Fruit fly (Drosophila melanogaster): ENCODE data around the gene CG12170.

The CG12170 gene

dm6 chr3R:5654692-5655181 is 17.7 kb downstream of the CG12170 start, which contains the start of the genes elm and MED27 (continued):
- TF ChIP-seq CG10669 (GFP tag; optimal IDR thresholded peaks at IDR 0.05) (peak; percentile 82), Eip78C (GFP tag) (peak; percentile 95), ss (GFP tag; optimal IDR thresholded peaks at IDR 0.05) (peak; percentile 62 to 85), OdsH (GFP tag; optimal IDR thresholded peaks at IDR 0.05) (peak; percentile 94), CG6792 (GFP tag; optimal IDR thresholded peaks at IDR 0.05) (peak; percentile 85), CG10631 (GFP tag; optimal IDR thresholded peaks at IDR 0.05) (peak; percentile 94), Lpt (GFP tag; optimal IDR thresholded peaks at IDR 0.05) (peak; percentile 76), pdm3 (GFP tag; optimal IDR thresholded peaks at IDR 0.05) (peak; percentile 94)

- TF ChIP-seq CG6792 (GFP tag; optimal IDR thresholded peaks at IDR 0.05) = peak; percentile 14
- peak; percentile 2 for TF ChIP-seq achi (GFP tag; optimal IDR thresholded peaks at IDR 0.05)
- TF ChIP-seq Eip78C (GFP tag) = peak; percentile 77
- TF ChIP-seq esn (GFP tag; optimal IDR thresholded peaks at IDR 0.05) = peak; percentile 16
- peak; percentile 2 for TF ChIP-seq cyc (GFP tag; optimal IDR thresholded peaks at IDR 0.05)
- TF ChIP-seq svp (GFP tag) = peak; percentile 94
- TF ChIP-seq Sox15 (GFP tag; optimal IDR thresholded peaks at IDR 0.05) = no peak
- TF ChIP-seq CG8119 (GFP tag; IDR thresholded peaks at IDR 0.05) = peak; percentile 19; the same call in 1 of the 3 replicates
- TF ChIP-seq net (GFP tag; optimal IDR thresholded peaks at IDR 0.05) = peak; percentile 27
- TF ChIP-seq CG15336 (GFP tag; IDR thresholded peaks at IDR 0.05) = peak; percentile 36; the same call in 1 of the 2 replicates
- TF ChIP-seq Hr38 (GFP tag; optimal IDR thresholded peaks at IDR 0.05) = no peak
- peak; percentile 55 for TF ChIP-seq vri (GFP tag; optimal IDR thresholded peaks at IDR 0.05)
- no peak for TF ChIP-seq Blimp-1 (GFP tag; optimal IDR thresholded peaks at IDR 0.05)
- peak; percentile 55 for TF ChIP-seq CG1621 (tag; optimal IDR thresholded peaks at IDR 0.05)
- peak; percentile 25 for TF ChIP-seq Eip75B (GFP tag; optimal IDR thresholded peaks at IDR 0.05)
Observed at dm6 chr3R:5658984-5659802, 22.2 kb downstream of the CG12170 start.

- TF ChIP-seq CG31627 (GFP tag; optimal IDR thresholded peaks at IDR 0.05) (peak; percentile 22), dsx (GFP tag; optimal IDR thresholded peaks at IDR 0.05; ENCODE audit: poor library complexity, severe bottlenecking) (peak; percentile 18), Hr4 (GFP tag; optimal IDR thresholded peaks at IDR 0.05) (no peak), pdm3 (GFP tag; optimal IDR thresholded peaks at IDR 0.05) (no peak), Hr39 (GFP tag; optimal IDR thresholded peaks at IDR 0.05) (no peak), esn (GFP tag; optimal IDR thresholded peaks at IDR 0.05) (no peak), lz (GFP tag; optimal IDR thresholded peaks at IDR 0.05) (peak; percentile 36), CG7368 (GFP tag; optimal IDR thresholded peaks at IDR 0.05) (no peak), CG10669 (GFP tag; optimal IDR thresholded peaks at IDR 0.05) (no peak), CG10631 (GFP tag; optimal IDR thresholded peaks at IDR 0.05) (no peak), CG6854 (GFP tag; optimal IDR thresholded peaks at IDR 0.05) (no peak), CG6792 (GFP tag; optimal IDR thresholded peaks at IDR 0.05) (no peak), CG11902 (GFP tag; optimal IDR thresholded peaks at IDR 0.05) (no peak), Sox102F (GFP tag; optimal IDR thresholded peaks at IDR 0.05) (no peak), CG11294 (GFP tag; IDR thresholded peaks at IDR 0.05) (no peak), Ets21C (GFP tag; optimal IDR thresholded peaks at IDR 0.05) (no peak), CG6276 (GFP tag; optimal IDR thresholded peaks at IDR 0.05) (no peak), Sox15 (GFP tag; optimal IDR thresholded peaks at IDR 0.05) (no peak)
Observed at dm6 chr3R:5659829-5660197, 22.8 kb downstream of the CG12170 start, which contains the start of gene CG2182. Gene CG2182 (minus strand): TSS chr3R:5659912.

dm6 chr3R:5660198-5660893 is 23.3 kb downstream of the CG12170 start, which contains the start of gene Wdr33:
Gene Wdr33 (plus strand): TSS chr3R:5660635.
- peak; percentile 32 for TF ChIP-seq fkh (GFP tag; optimal IDR thresholded peaks at IDR 0.05)
- TF ChIP-seq acj6 (GFP tag; optimal IDR thresholded peaks at IDR 0.05) = peak; percentile 54
- no peak for TF ChIP-seq fd85E (GFP tag; optimal IDR thresholded peaks at IDR 0.05)
- TF ChIP-seq ss (GFP tag; optimal IDR thresholded peaks at IDR 0.05) = no peak
- no peak for TF ChIP-seq Lpt (GFP tag; optimal IDR thresholded peaks at IDR 0.05)
- peak; percentile 50; the same call in 2 of the 3 replicates for TF ChIP-seq CG6163 (GFP tag; IDR thresholded peaks at IDR 0.05)
- TF ChIP-seq achi (GFP tag; optimal IDR thresholded peaks at IDR 0.05) = peak; percentile 35
- peak; percentile 60 for TF ChIP-seq CG32006 (GFP tag; optimal IDR thresholded peaks at IDR 0.05)
- TF ChIP-seq CG8319 (GFP tag; optimal IDR thresholded peaks at IDR 0.05) = peak; percentile 6
- peak; percentile 26 for TF ChIP-seq CG11762 (GFP tag; optimal IDR thresholded peaks at IDR 0.05; ENCODE audit: insufficient read depth)
- no peak for TF ChIP-seq CG6276 (GFP tag; optimal IDR thresholded peaks at IDR 0.05)
- no peak for TF ChIP-seq spab (GFP tag; optimal IDR thresholded peaks at IDR 0.05)
- peak; percentile 40 for TF ChIP-seq esn (GFP tag; optimal IDR thresholded peaks at IDR 0.05)
- peak; percentile 3 for TF ChIP-seq CG34406 (GFP tag; optimal IDR thresholded peaks at IDR 0.05)
- TF ChIP-seq CG11902 (GFP tag; optimal IDR thresholded peaks at IDR 0.05) = peak; percentile 48
- TF ChIP-seq CG10669 (GFP tag; optimal IDR thresholded peaks at IDR 0.05) = peak; percentile 41
- no peak for TF ChIP-seq Sox14 (GFP tag; optimal IDR thresholded peaks at IDR 0.05)

All from whole organism, prepupa.